Worm (Caenorhabditis elegans) whole organism, young adult: ENCODE measurements around the gene R09B5.11.

ENCODE experiments used
- F49E8.2 ChIP-seq: sonication (generic microtip); optimal IDR thresholded peaks from 3 replicates; lab custom pipeline; 2017; ENCODE audit warnings: missing genetic modification characterization, mild to moderate bottlenecking, missing compliant biosample characterization, antibody characterized with exemption, moderate library complexity; ENCODE audit not compliant: insufficient read depth
- ama-1 ChIP-seq, 3 experiments: fragments of 150-350 bp in 1 of 3; sonication (generic microtip) in 2 of 3; optimal IDR thresholded peaks; 2 replicates each; lab custom pipeline; 2014 to 2018; ENCODE audit warnings: missing biosample characterization in 2 of 3, missing genetic modification characterization in 2 of 3, missing genetic modification reagents in 2 of 3
- repo-1 ChIP-seq: sonication (generic microtip); optimal IDR thresholded peaks from 2 replicates; lab custom pipeline; 2017; ENCODE audit warnings: mild to moderate bottlenecking, missing genetic modification characterization, missing compliant biosample characterization
- unc-130 ChIP-seq: sonication (generic microtip); optimal IDR thresholded peaks from 2 replicates; lab custom pipeline; 2016; ENCODE audit warnings: missing genetic modification reagents, missing genetic modification characterization, missing compliant biosample characterization

DNA sequence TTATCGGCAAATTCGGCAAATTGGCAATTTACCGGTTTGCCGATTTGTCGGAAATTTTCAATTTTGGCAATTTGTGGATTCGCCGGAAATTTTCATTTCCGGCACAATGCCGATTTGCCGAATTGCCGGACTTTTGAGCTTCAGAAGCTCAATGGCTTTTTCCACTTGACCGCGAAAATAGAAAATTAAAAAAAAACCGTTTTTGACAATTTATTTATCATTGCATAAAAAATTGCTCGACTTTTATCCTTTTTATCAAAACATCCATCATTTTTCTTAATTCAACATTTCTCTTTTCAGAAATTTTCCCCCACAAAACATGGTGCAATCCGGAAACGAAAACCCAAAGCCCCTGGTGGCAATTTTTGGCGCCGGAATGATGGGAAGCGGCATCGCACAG, 21.1 kb downstream of the R09B5.11 start, which contains the start of gene hacd-1:
- no peak for TF ChIP-seq ama-1 (optimal IDR thresholded peaks at IDR 0.05; lab: Kevin White, UChicago)
- no peak for TF ChIP-seq ama-1 (GFP tag; optimal IDR thresholded peaks at IDR 0.05; lab: Kevin White, UChicago)
- no peak for TF ChIP-seq unc-130
- TF ChIP-seq F49E8.2 (tag; lab: Kevin White, UChicago) = no peak
- TF ChIP-seq repo-1 (tag; lab: Kevin White, UChicago) = no peak
